Worm (Caenorhabditis elegans) whole organism, midembryonic: ENCODE data around the gene ZC190.2.
"Not testable (repeated sequence)": the region's sequence is repeated elsewhere in the genome, so short reads cannot be mapped to it uniquely, and the experiment has no call there.

Source experiments
- T22C8.4 ChIP-seq: fragments of 200-800 bp; sonication (Bioruptor generic); IDR thresholded peaks from 2 replicates; pipeline ENCODE4 v1.3.6; 2022; ENCODE audit warnings: missing genetic modification characterization, missing compliant biosample characterization
- cog-1 ChIP-seq: sonication (generic microtip); optimal IDR thresholded peaks from 2 replicates; lab custom pipeline; 2016; ENCODE audit warnings: missing genetic modification characterization, missing compliant biosample characterization
- flt-1 ChIP-seq: fragments of 200-800 bp; sonication (Bioruptor generic); IDR thresholded peaks from 2 replicates; pipeline ENCODE4 v1.3.6; 2022; ENCODE audit warnings: missing genetic modification characterization, missing compliant biosample characterization
- klf-2 ChIP-seq: fragments of 200-800 bp; sonication (Bioruptor generic); conservative IDR thresholded peaks from 2 replicates; pipeline ENCODE4 v1.3.6; 2022; ENCODE audit warnings: missing genetic modification reagents, missing genetic modification characterization, missing compliant biosample characterization
- tab-1 ChIP-seq: fragments of 200-800 bp; sonication (Bioruptor generic); IDR thresholded peaks from 2 replicates; pipeline ENCODE4 v1.3.6; 2022; ENCODE audit warnings: missing genetic modification characterization, missing compliant biosample characterization
- ztf-23 ChIP-seq: fragments of 200-800 bp; sonication (Bioruptor generic); IDR thresholded peaks from 2 replicates; pipeline ENCODE4 v1.3.6; 2022; ENCODE audit warnings: missing genetic modification reagents, missing genetic modification characterization, missing compliant biosample characterization

- not testable (repeated sequence) for TF ChIP-seq klf-2 (GFP tag; lab: Robert Waterston, UW); tab-1 (GFP tag; lab: Robert Waterston, UW); cog-1 (tag; lab: Kevin White, UChicago); T22C8.4; ztf-23 (GFP tag; lab: Robert Waterston, UW); flt-1 (GFP tag; lab: Robert Waterston, UW)
Observed at ce11 chrV:8696218-8696617, 15.1 kb downstream of the ZC190.2 start, which contains the start of gene ZC190.10.
